Fruit fly (Drosophila melanogaster) whole organism, prepupa: Measurements from ENCODE around the gene CG8892.

Experiments used
- CG16779 ChIP-seq: fragments of 200-800 bp; sonication (Bioruptor generic); optimal IDR thresholded peaks from 3 replicates; lab custom pipeline; 2017; ENCODE audit warnings: missing biosample characterization, mild to moderate bottlenecking, missing genetic modification characterization
- CG6808 ChIP-seq: fragments of 200-800 bp; sonication (Bioruptor generic); optimal IDR thresholded peaks from 3 replicates; lab custom pipeline; 2017; ENCODE audit warnings: missing biosample characterization, missing genetic modification characterization, mild to moderate bottlenecking, moderate library complexity, missing genetic modification reagents
- CG6854 ChIP-seq: fragments of 200-800 bp; sonication (Bioruptor generic); optimal IDR thresholded peaks from 2 replicates; lab custom pipeline; 2017; ENCODE audit warnings: missing biosample characterization, mild to moderate bottlenecking, missing genetic modification characterization
- CG7368 ChIP-seq: fragments of 200-800 bp; sonication (Bioruptor generic); optimal IDR thresholded peaks from 3 replicates; lab custom pipeline; 2016; ENCODE audit warnings: missing biosample characterization, missing genetic modification characterization
- Eip93F ChIP-seq: fragments of 200-800 bp; sonication (Bioruptor generic); optimal IDR thresholded peaks from 2 replicates; lab custom pipeline; 2016; ENCODE audit warnings: missing biosample characterization, mild to moderate bottlenecking, missing genetic modification characterization
- Lpt ChIP-seq: fragments of 200-800 bp; sonication (Bioruptor generic); optimal IDR thresholded peaks from 3 replicates; lab custom pipeline; 2016; ENCODE audit warnings: missing biosample characterization, missing genetic modification characterization
- Sox14 ChIP-seq: fragments of 200-800 bp; sonication (Bioruptor generic); optimal IDR thresholded peaks from 3 replicates; lab custom pipeline; 2016; ENCODE audit warnings: missing biosample characterization, missing genetic modification characterization
- acj6 ChIP-seq: fragments of 200-800 bp; sonication (Bioruptor generic); optimal IDR thresholded peaks from 3 replicates; lab custom pipeline; 2016; ENCODE audit warnings: missing biosample characterization, missing genetic modification characterization
- eg ChIP-seq: fragments of 200-800 bp; sonication (Bioruptor generic); IDR thresholded peaks from 3 replicates; pipeline ENCODE4 v1.3.6; 2022; ENCODE audit warnings: missing biosample characterization, missing genetic modification characterization
- pdm3 ChIP-seq: fragments of 200-800 bp; sonication (Bioruptor generic); optimal IDR thresholded peaks from 3 replicates; lab custom pipeline; 2016; ENCODE audit warnings: missing biosample characterization, missing genetic modification characterization
- salr ChIP-seq, 2 experiments: fragments of 200-800 bp; sonication (Bioruptor generic); optimal IDR thresholded peaks; 3 replicates each; lab custom pipeline; 2016 to 2018; ENCODE audit warnings: missing biosample characterization in 2 of 2, missing genetic modification characterization in 2 of 2, mild to moderate bottlenecking in 1 of 2
- svp ChIP-seq: fragments of 200-800 bp; sonication (Bioruptor generic); peaks from one replicate; lab custom pipeline; 2016; ENCODE audit warnings: missing biosample characterization, missing genetic modification characterization
- vri ChIP-seq: fragments of 200-800 bp; sonication (Bioruptor generic); optimal IDR thresholded peaks from 3 replicates; lab custom pipeline; 2016; ENCODE audit warnings: missing biosample characterization, mild to moderate bottlenecking, missing genetic modification characterization

- TF ChIP-seq pdm3 (GFP tag; lab: Kevin White, UChicago) (no peak), acj6 (no peak), Eip93F (no peak), CG7368 (GFP tag; lab: Kevin White, UChicago) (no peak), svp (no peak), vri (no peak), Sox14 (GFP tag; lab: Kevin White, UChicago) (no peak), Lpt (GFP tag; lab: Kevin White, UChicago) (no peak), CG6854 (GFP tag; lab: Kevin White, UChicago) (no peak), salr (GFP tag; optimal IDR thresholded peaks at IDR 0.05; lab: Kevin White, UChicago) (no peak), CG16779 (no peak), CG6808 (GFP tag; lab: Kevin White, UChicago) (no peak), eg (GFP tag; lab: Robert Waterston, UW) (no peak)
These were observed 39.1 kb upstream of the CG8892 start for dm6 chr2L:5020479-5020878.
